Fruit fly (Drosophila melanogaster) whole organism, embryonic: ENCODE data around the gene Best3.
A peak's percentile ranks its signal among the peaks of the same experiment; 100 is the strongest.

ENCODE experiments used
- CG10543 ChIP-seq: fragments of 200-800 bp; sonication (Bioruptor generic); optimal IDR thresholded peaks from 3 replicates; lab custom pipeline; 2017; ENCODE audit warnings: missing biosample characterization, mild to moderate bottlenecking, missing genetic modification characterization, moderate library complexity
- CG10959 ChIP-seq: fragments of 200-800 bp; sonication (Bioruptor generic); IDR thresholded peaks from 2 replicates; pipeline ENCODE4 v1.3.6; 2022; ENCODE audit warnings: missing biosample characterization, missing genetic modification characterization
- CG12071 ChIP-seq: fragments of 200-800 bp; sonication (Bioruptor generic); optimal IDR thresholded peaks from 3 replicates; lab custom pipeline; 2018; ENCODE audit warnings: missing biosample characterization, mild to moderate bottlenecking, missing genetic modification characterization
- CG13296 ChIP-seq: fragments of 200-800 bp; sonication (Bioruptor generic); optimal IDR thresholded peaks from 3 replicates; lab custom pipeline; 2018; ENCODE audit warnings: missing biosample characterization, mild to moderate bottlenecking, missing genetic modification characterization
- CG15073 ChIP-seq: fragments of 200-800 bp; sonication (Bioruptor generic); optimal IDR thresholded peaks from 2 replicates; lab custom pipeline; 2016; ENCODE audit warnings: missing biosample characterization, missing genetic modification characterization
- CG15601 ChIP-seq: fragments of 200-800 bp; sonication (Bioruptor generic); optimal IDR thresholded peaks from 3 replicates; lab custom pipeline; 2019; ENCODE audit warnings: missing biosample characterization, mild to moderate bottlenecking, missing genetic modification characterization, moderate library complexity
- CG16779 ChIP-seq: fragments of 200-800 bp; sonication (Bioruptor generic); IDR thresholded peaks from 2 replicates; pipeline ENCODE4 v1.3.6; 2022; ENCODE audit warnings: missing biosample characterization, missing genetic modification characterization
- CG17568 ChIP-seq: fragments of 200-800 bp; sonication (Bioruptor generic); optimal IDR thresholded peaks from 2 replicates; lab custom pipeline; 2018; ENCODE audit warnings: missing biosample characterization, mild to moderate bottlenecking, missing genetic modification characterization, moderate library complexity
- CG18619 ChIP-seq: fragments of 200-800 bp; sonication (Bioruptor generic); optimal IDR thresholded peaks from 3 replicates; lab custom pipeline; 2017; ENCODE audit warnings: missing biosample characterization, mild to moderate bottlenecking, missing genetic modification characterization
- CG2199 ChIP-seq: fragments of 200-800 bp; sonication (Bioruptor generic); IDR thresholded peaks from 3 replicates; pipeline ENCODE4 v1.3.6; 2022; ENCODE audit warnings: missing biosample characterization, missing genetic modification characterization
- CG3726 ChIP-seq: fragments of 200-800 bp; sonication (Bioruptor generic); IDR thresholded peaks from 3 replicates; pipeline ENCODE4, ENCODE4 v1.3.6; 2022; ENCODE audit warnings: missing biosample characterization, missing genetic modification characterization
- CG7839 ChIP-seq: fragments of 200-800 bp; sonication (Bioruptor generic); optimal IDR thresholded peaks from 3 replicates; lab custom pipeline; 2018; ENCODE audit warnings: missing biosample characterization, mild to moderate bottlenecking, missing genetic modification characterization, moderate library complexity
- CG9932 ChIP-seq: fragments of 200-800 bp; sonication (Bioruptor generic); IDR thresholded peaks from 2 replicates; pipeline ENCODE4 v1.3.6; 2022; ENCODE audit warnings: missing biosample characterization, missing genetic modification characterization
- Chrac-16 ChIP-seq: fragments of 200-800 bp; sonication (Bioruptor generic); optimal IDR thresholded peaks from 3 replicates; lab custom pipeline; 2016; ENCODE audit warnings: missing biosample characterization, missing genetic modification characterization
- CrebB ChIP-seq: fragments of 200-800 bp; sonication (Bioruptor generic); optimal IDR thresholded peaks from 3 replicates; lab custom pipeline; 2018; ENCODE audit warnings: missing biosample characterization, mild to moderate bottlenecking, missing genetic modification characterization
- Dll ChIP-seq: fragments of 200-800 bp; sonication (Bioruptor generic); IDR thresholded peaks from 4 replicates; pipeline ENCODE4 v1.3.6; 2022; ENCODE audit warnings: missing biosample characterization, missing genetic modification characterization; ENCODE audit not compliant: partially characterized antibody
- Drgx ChIP-seq: fragments of 200-800 bp; sonication (Bioruptor generic); IDR thresholded peaks from 2 replicates; pipeline ENCODE4 v1.3.6; 2022; ENCODE audit warnings: missing biosample characterization, missing genetic modification characterization
- E2f2 ChIP-seq: fragments of 200-800 bp; sonication (Bioruptor generic); IDR thresholded peaks from 2 replicates; pipeline ENCODE4 v1.3.6; 2022; ENCODE audit warnings: missing biosample characterization, missing genetic modification characterization
- Elba2 ChIP-seq: fragments of 200-800 bp; sonication (Bioruptor generic); optimal IDR thresholded peaks from 3 replicates; lab custom pipeline; 2016; ENCODE audit warnings: missing biosample characterization, missing genetic modification characterization
- HLH54F ChIP-seq: fragments of 200-800 bp; sonication (Bioruptor generic); optimal IDR thresholded peaks from 3 replicates; lab custom pipeline; 2016; ENCODE audit warnings: missing biosample characterization, missing genetic modification characterization
- Opbp ChIP-seq: fragments of 200-800 bp; sonication (Bioruptor generic); IDR thresholded peaks from 3 replicates; pipeline ENCODE4 v1.3.6; 2022; ENCODE audit warnings: missing biosample characterization, missing genetic modification characterization; ENCODE audit not compliant: partially characterized antibody
- Sin3A ChIP-seq: fragments of >200 bp; optimal IDR thresholded peaks from 2 replicates; lab custom pipeline; 2018
- YL-1 ChIP-seq: fragments of 200-800 bp; sonication (Bioruptor generic); optimal IDR thresholded peaks from 3 replicates; lab custom pipeline; 2017; ENCODE audit warnings: missing biosample characterization, mild to moderate bottlenecking, missing genetic modification characterization
- amos ChIP-seq: fragments of 200-800 bp; sonication (Bioruptor generic); IDR thresholded peaks from 2 replicates; pipeline ENCODE4 v1.3.6; 2022; ENCODE audit warnings: missing biosample characterization, missing genetic modification characterization; ENCODE audit not compliant: partially characterized antibody
- ara ChIP-seq: fragments of 200-800 bp; sonication (Bioruptor generic); IDR thresholded peaks from 2 replicates; pipeline ENCODE4 v1.3.6; 2022; ENCODE audit warnings: missing biosample characterization, missing genetic modification characterization
- ase ChIP-seq: fragments of 200-800 bp; sonication (Bioruptor generic); IDR thresholded peaks from 3 replicates; pipeline ENCODE4 v1.3.6; 2022; ENCODE audit warnings: missing biosample characterization, missing genetic modification characterization
- bigmax ChIP-seq: fragments of 200-800 bp; sonication (Bioruptor generic); optimal IDR thresholded peaks from 2 replicates; lab custom pipeline; 2018; ENCODE audit warnings: missing biosample characterization, mild to moderate bottlenecking, missing genetic modification characterization
- bsh ChIP-seq, 2 experiments: fragments of 200-800 bp; sonication (Bioruptor generic); optimal IDR thresholded peaks; 2 replicates each; lab custom pipeline; 2017 to 2018; ENCODE audit warnings: mild to moderate bottlenecking in 2 of 2, missing biosample characterization in 2 of 2, missing genetic modification characterization in 2 of 2, moderate library complexity in 1 of 2
- chm ChIP-seq: fragments of 200-800 bp; sonication (Bioruptor generic); IDR thresholded peaks from 2 replicates; pipeline ENCODE4 v1.3.6; 2022; ENCODE audit warnings: missing biosample characterization, missing genetic modification characterization
- disco-r ChIP-seq: fragments of 200-800 bp; sonication (Bioruptor generic); optimal IDR thresholded peaks from 2 replicates; lab custom pipeline; 2016; ENCODE audit warnings: missing biosample characterization, missing genetic modification characterization
- dpn ChIP-seq, 2 experiments: fragments of 200-800 bp; sonication (Bioruptor generic); optimal IDR thresholded peaks; 3 replicates each; lab custom pipeline; 2016; ENCODE audit warnings: missing biosample characterization in 2 of 2, missing genetic modification characterization in 2 of 2
- eve ChIP-seq, 2 experiments: fragments of >200 bp; optimal IDR thresholded peaks; 2 replicates each; lab custom pipeline; 2017; ENCODE audit warnings: missing biosample characterization in 2 of 2, missing genetic modification characterization in 2 of 2
- gro ChIP-seq: fragments of 200-800 bp; sonication (Bioruptor generic); optimal IDR thresholded peaks from 2 replicates; lab custom pipeline; 2016; ENCODE audit warnings: missing biosample characterization, missing genetic modification characterization
- gsb-n ChIP-seq: fragments of 200-800 bp; sonication (Bioruptor generic); optimal IDR thresholded peaks from 3 replicates; lab custom pipeline; 2018; ENCODE audit warnings: missing biosample characterization, mild to moderate bottlenecking, missing genetic modification characterization
- hth ChIP-seq: fragments of >200 bp; optimal IDR thresholded peaks from 2 replicates; lab custom pipeline; 2017; ENCODE audit warnings: inconsistent platforms
- kni ChIP-seq: fragments of 200-800 bp; sonication (Bioruptor generic); optimal IDR thresholded peaks from 3 replicates; lab custom pipeline; 2017; ENCODE audit warnings: mild to moderate bottlenecking, missing biosample characterization, missing genetic modification reagents, missing genetic modification characterization
- lilli ChIP-seq: fragments of 200-800 bp; sonication (Bioruptor generic); optimal IDR thresholded peaks from 3 replicates; lab custom pipeline; 2016; ENCODE audit warnings: missing biosample characterization, missing genetic modification characterization
- maf-S ChIP-seq: fragments of 200-800 bp; sonication (Bioruptor generic); optimal IDR thresholded peaks from 2 replicates; lab custom pipeline; 2016; ENCODE audit warnings: missing biosample characterization, missing genetic modification characterization
- phol ChIP-seq: fragments of 200-800 bp; sonication (Bioruptor generic); optimal IDR thresholded peaks from 3 replicates; lab custom pipeline; 2018; ENCODE audit warnings: missing biosample characterization, mild to moderate bottlenecking, missing genetic modification characterization, moderate library complexity
- prd ChIP-seq, 3 experiments: fragments of >200 bp in 2 of 3; fragments of 200-800 bp in 1 of 3; sonication (Bioruptor generic) in 1 of 3; optimal IDR thresholded peaks in 2 of 3; IDR thresholded peaks in 1 of 3; 2 replicates in 2 of 3; 3 replicates in 1 of 3; pipeline versions ENCODE4 v1.3.6 to Lab custom; 2017 to 2022; ENCODE audit warnings: missing biosample characterization in 1 of 3, missing genetic modification characterization in 1 of 3
- pros ChIP-seq: fragments of 200-800 bp; sonication (Bioruptor generic); optimal IDR thresholded peaks from 3 replicates; lab custom pipeline; 2019; ENCODE audit warnings: missing biosample characterization, mild to moderate bottlenecking, missing genetic modification characterization, moderate library complexity
- sens ChIP-seq: fragments of 200-800 bp; sonication (Bioruptor generic); peaks from one replicate; lab custom pipeline; 2016; ENCODE audit warnings: missing biosample characterization, missing genetic modification characterization
- sob ChIP-seq: fragments of 200-800 bp; sonication (Bioruptor generic); IDR thresholded peaks from 2 replicates; pipeline ENCODE4 v1.3.6; 2022; ENCODE audit warnings: missing biosample characterization, missing genetic modification characterization
- stwl ChIP-seq: fragments of 200-800 bp; sonication (Bioruptor generic); optimal IDR thresholded peaks from 3 replicates; lab custom pipeline; 2018; ENCODE audit warnings: missing biosample characterization, mild to moderate bottlenecking, missing genetic modification characterization, moderate library complexity
- tap ChIP-seq: fragments of 200-800 bp; optimal IDR thresholded peaks from 3 replicates; lab custom pipeline; 2019; ENCODE audit warnings: missing biosample characterization, mild to moderate bottlenecking, missing genetic modification characterization, moderate library complexity
- ttk ChIP-seq: fragments of 200-800 bp; sonication (Bioruptor generic); IDR thresholded peaks from 2 replicates; pipeline ENCODE4 v2.1.2; 2022; ENCODE audit warnings: missing biosample characterization, missing genetic modification characterization
- vfl ChIP-seq: fragments of 200-800 bp; sonication (Bioruptor generic); optimal IDR thresholded peaks from 2 replicates; lab custom pipeline; 2016; ENCODE audit warnings: missing biosample characterization, missing genetic modification characterization
- vnd ChIP-seq: fragments of 200-800 bp; sonication (Bioruptor generic); IDR thresholded peaks from 3 replicates; pipeline ENCODE4 v1.3.6; 2022; ENCODE audit warnings: missing biosample characterization, missing genetic modification characterization; ENCODE audit not compliant: partially characterized antibody
- vvl ChIP-seq: fragments of 200-800 bp; sonication (Bioruptor generic); IDR thresholded peaks from 2 replicates; pipeline ENCODE4 v1.3.6; 2022; ENCODE audit warnings: missing biosample characterization, missing genetic modification characterization
- zfh1 ChIP-seq: fragments of 200-800 bp; sonication (Bioruptor generic); IDR thresholded peaks from 3 replicates; pipeline ENCODE4 v1.3.6; 2022; ENCODE audit warnings: missing biosample characterization, missing genetic modification characterization

The Best3 gene

DNA sequence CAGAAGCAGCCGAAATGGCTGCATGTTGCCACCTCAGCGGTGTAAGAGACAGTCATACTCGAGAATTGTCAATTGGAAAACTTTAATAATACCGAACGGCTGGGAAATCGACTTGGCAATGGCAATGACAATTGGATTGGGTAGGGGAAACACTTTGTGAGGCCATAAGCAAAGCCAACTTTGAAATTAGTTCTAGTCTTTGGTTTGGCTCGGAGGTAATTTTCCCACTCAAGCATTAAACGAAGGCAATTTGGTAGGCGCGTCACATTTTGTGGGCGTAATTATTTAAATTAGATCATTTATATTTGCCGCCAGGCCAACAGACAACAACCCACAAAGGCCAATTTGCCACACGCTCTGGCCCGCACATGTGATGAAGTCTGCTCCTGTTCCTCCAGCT is at the start of gene Best3:
Gene Best3 (minus strand): TSS at position 101 of the 400 bp plus-strand sequence.
- TF ChIP-seq bigmax (GFP tag; lab: Kevin White, UChicago) (no peak), hth (lab: Kevin White, UChicago) (no peak), Sin3A (lab: Kevin White, UChicago) (no peak), ttk (GFP tag; lab: Robert Waterston, UW) (no peak), ase (no peak), ara (GFP tag; lab: Robert Waterston, UW) (no peak), vvl (GFP tag; lab: Robert Waterston, UW) (no peak), sens (GFP tag; lab: Kevin White, UChicago) (peak; percentile 42), Dll (no peak), Elba2 (GFP tag; lab: Kevin White, UChicago) (peak; percentile 55)

dm6 chr3L:15352048-15352447 is 49.5 kb upstream of the Best3 start:
- TF ChIP-seq CG15601 (no peak), CrebB (tag; lab: Kevin White, UChicago) (no peak), CG13296 (no peak), chm (GFP tag; lab: Robert Waterston, UW) (no peak), CG12071 (GFP tag; lab: Kevin White, UChicago) (no peak), CG16779 (no peak), amos (GFP tag; lab: Robert Waterston, UW) (no peak), CG10959 (GFP tag; lab: Robert Waterston, UW) (no peak), tap (no peak), YL-1 (GFP tag; lab: Kevin White, UChicago) (no peak), vnd (GFP tag; lab: Robert Waterston, UW) (no peak), CG17568 (GFP tag; lab: Kevin White, UChicago) (no peak), CG15073 (GFP tag; lab: Kevin White, UChicago) (no peak), Drgx (GFP tag; lab: Robert Waterston, UW) (no peak), kni (peak; percentile 66), vvl (GFP tag; lab: Robert Waterston, UW) (0 out of 2 replicates have a peak, but pooled peaks have one; percentile 17), CG3726 (0 out of 3 replicates have a peak, but pooled peaks have one; percentile 24), sob (GFP tag; lab: Robert Waterston, UW) (no peak), CG18619 (GFP tag; lab: Kevin White, UChicago) (no peak), dpn (GFP tag; optimal IDR thresholded peaks at IDR 0.05; lab: Kevin White, UChicago) (no peak), stwl (no peak), Opbp (GFP tag; lab: Robert Waterston, UW) (no peak), Chrac-16 (GFP tag; lab: Kevin White, UChicago) (no peak), lilli (no peak), bsh (GFP tag; optimal IDR thresholded peaks at IDR 0.05; lab: Kevin White, UChicago) (no peak), vfl (GFP tag; lab: Kevin White, UChicago) (no peak), gsb-n (peak; percentile 42), zfh1 (no peak), HLH54F (no peak), maf-S (no peak), pros (GFP tag; lab: Kevin White, UChicago) (peak; percentile 52), gro (GFP tag; lab: Kevin White, UChicago) (no peak), prd (optimal IDR thresholded peaks at IDR 0.05; lab: Kevin White, UChicago) (no peak), prd (GFP tag; IDR thresholded peaks at IDR 0.05; lab: Robert Waterston, UW) (no peak), eve (GFP tag; optimal IDR thresholded peaks at IDR 0.05; lab: Kevin White, UChicago) (no peak), hth (lab: Kevin White, UChicago) (peak; percentile 73), E2f2 (no peak), CG10543 (no peak), disco-r (GFP tag; lab: Kevin White, UChicago) (no peak), CG9932 (GFP tag; lab: Robert Waterston, UW) (no peak), phol (tag; lab: Kevin White, UChicago) (no peak), CG7839 (no peak), CG2199 (GFP tag; lab: Robert Waterston, UW) (0 out of 3 replicates have a peak, but pooled peaks have one; percentile 39)
